Worm (Caenorhabditis elegans) whole organism, late embryonic: ENCODE results near the gene nlp-43.

Experiments
- K09A11.1 ChIP-seq: sonication (generic microtip); optimal IDR thresholded peaks from 2 replicates; lab custom pipeline; 2017; ENCODE audit warnings: antibody characterized with exemption, mild to moderate bottlenecking, missing genetic modification characterization, missing compliant biosample characterization; ENCODE audit not compliant: insufficient read depth
- ama-1 ChIP-seq: fragments of 150-350 bp; optimal IDR thresholded peaks from 2 replicates; lab custom pipeline; 2014
- ceh-34 ChIP-seq: sonication (generic microtip); optimal IDR thresholded peaks from 2 replicates; lab custom pipeline; 2016; ENCODE audit warnings: mild to moderate bottlenecking, missing genetic modification characterization, missing compliant biosample characterization
- ceh-45 ChIP-seq: fragments of 200-800 bp; sonication (Bioruptor generic); IDR thresholded peaks from 2 replicates; pipeline ENCODE4 v1.3.6; 2022; ENCODE audit warnings: missing genetic modification reagents, missing genetic modification characterization, missing compliant biosample characterization
- fkh-10 ChIP-seq: fragments of 150-350 bp; optimal IDR thresholded peaks from 2 replicates; lab custom pipeline; 2014; ENCODE audit warnings: missing biosample characterization, missing genetic modification reagents, missing genetic modification characterization
- nfya-1 ChIP-seq: sonication (generic microtip); optimal IDR thresholded peaks from 2 replicates; lab custom pipeline; 2017; ENCODE audit warnings: missing genetic modification characterization, mild to moderate bottlenecking, missing compliant biosample characterization, antibody characterized with exemption, moderate library complexity
- pha-4 ChIP-seq: fragments of 150-350 bp; optimal IDR thresholded peaks from 2 replicates; lab custom pipeline; 2018; ENCODE audit warnings: missing biosample characterization, missing genetic modification reagents, missing genetic modification characterization
- rnt-1 ChIP-seq: sonication (generic microtip); optimal IDR thresholded peaks from 2 replicates; lab custom pipeline; 2016; ENCODE audit warnings: missing genetic modification characterization, missing compliant biosample characterization
- sox-4 ChIP-seq: sonication (generic microtip); optimal IDR thresholded peaks from 2 replicates; lab custom pipeline; 2017; ENCODE audit warnings: mild to moderate bottlenecking, missing genetic modification characterization, inconsistent platforms, missing compliant biosample characterization

DNA sequence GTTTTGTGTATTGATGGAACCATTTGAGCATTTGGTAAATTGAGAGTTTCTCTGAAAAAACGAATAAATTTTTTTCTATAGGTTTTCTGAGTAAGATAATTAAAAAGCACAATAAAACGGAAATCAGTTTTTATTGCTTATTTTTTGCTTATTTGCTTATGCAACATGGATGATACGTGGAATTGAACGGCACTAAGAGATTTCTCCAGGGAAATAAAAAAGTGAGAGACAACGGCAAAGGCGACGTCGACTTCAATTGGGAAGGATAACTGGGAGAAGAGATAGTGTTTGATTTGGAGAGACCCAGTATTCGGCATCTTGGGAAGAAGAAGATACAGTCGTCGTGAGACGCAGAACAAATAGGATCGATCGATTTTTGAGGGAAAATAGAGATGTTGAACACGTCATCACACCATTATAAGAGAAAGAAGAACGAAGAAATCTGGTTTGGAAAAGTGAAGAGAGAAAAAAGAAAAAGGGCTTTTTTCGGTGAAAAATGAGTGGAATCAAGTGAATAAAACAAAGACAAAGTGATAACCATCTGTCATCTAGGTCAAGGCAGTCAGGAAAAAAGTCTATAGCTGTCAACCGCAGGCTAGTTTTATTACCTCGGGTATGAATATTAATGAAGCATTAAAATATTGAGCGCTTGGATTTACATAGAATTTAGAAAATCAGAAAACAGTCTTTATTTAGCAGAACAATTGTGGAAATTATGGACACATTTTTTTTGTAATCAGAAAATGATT is 43.9 kb upstream of the nlp-43 start, which contains the start of gene tmem-131:
- TF ChIP-seq pha-4 (tag; lab: Kevin White, UChicago) (no peak), ceh-34 (tag; lab: Kevin White, UChicago) (no peak), ceh-45 (GFP tag; lab: Robert Waterston, UW) (no peak), nfya-1 (tag; lab: Kevin White, UChicago) (peak; percentile 14), sox-4 (no peak), K09A11.1 (no peak), ama-1 (no peak), fkh-10 (GFP tag; lab: Kevin White, UChicago) (no peak), rnt-1 (tag; lab: Kevin White, UChicago) (no peak)
